Worm (Caenorhabditis elegans): ENCODE data around the gene clec-229.

DNA sequence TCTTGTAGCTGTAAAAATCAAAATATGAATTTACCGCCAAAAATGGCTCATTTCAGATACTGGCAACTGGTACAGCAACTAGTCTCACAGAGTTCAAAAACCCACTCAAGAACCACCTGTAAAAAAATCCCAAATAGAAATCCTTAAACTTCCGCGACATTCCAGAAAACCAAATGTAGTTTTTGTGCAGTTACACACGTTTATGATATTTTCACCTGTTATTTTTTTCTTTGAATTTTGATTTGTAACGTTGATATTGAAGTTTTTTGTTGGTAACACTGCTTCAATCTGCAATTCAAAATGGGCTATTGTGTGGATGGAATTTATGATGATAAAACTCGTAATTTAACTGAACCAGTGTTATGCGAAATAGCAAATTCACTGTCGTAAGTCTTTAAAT lies 8.5 kb downstream of the clec-229 start, which contains the start of gene srw-113:
- no peak for TF ChIP-seq ztf-23 (GFP tag; IDR thresholded peaks at IDR 0.05)
- no peak for TF ChIP-seq klf-2 (GFP tag; conservative IDR thresholded peaks at IDR 0.05)
